Fruit fly (Drosophila melanogaster): ENCODE results near the gene CG11630.

The CG11630 gene

DNA sequence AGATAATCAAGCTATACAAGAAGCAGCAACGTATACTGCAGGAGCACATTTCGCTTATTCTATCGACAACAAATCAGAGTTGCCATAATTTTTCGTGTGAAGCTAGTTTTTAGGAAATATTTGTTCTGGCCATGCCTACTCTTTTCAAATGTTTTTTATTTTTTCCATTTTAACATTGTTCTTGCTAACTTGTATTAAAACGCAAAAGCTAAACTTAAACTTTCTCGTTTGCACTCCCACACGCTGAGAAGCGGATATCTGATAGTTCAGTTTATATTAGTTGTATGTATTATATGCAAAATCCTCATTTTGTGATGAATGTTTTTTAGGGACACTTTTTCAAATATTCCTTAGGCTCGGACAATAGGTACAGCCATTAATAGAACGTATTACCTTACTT lies at the start of gene CG11630:
TSS of gene CG11630 (minus strand) at position 101 of the 400 bp plus-strand sequence.
- TF ChIP-seq CG4496 (GFP tag; IDR thresholded peaks at IDR 0.05) (no peak), CG32121 (GFP tag; IDR thresholded peaks at IDR 0.05) (no peak), rn (GFP tag; IDR thresholded peaks at IDR 0.05) (no peak), EcR (GFP tag; optimal IDR thresholded peaks at IDR 0.05) (no peak), CG10348 (GFP tag; IDR thresholded peaks at IDR 0.05) (no peak), CG13204 (GFP tag; optimal IDR thresholded peaks at IDR 0.05) (no peak), gl (tag; optimal IDR thresholded peaks at IDR 0.05) (no peak), CG8159 (tag; optimal IDR thresholded peaks at IDR 0.05) (no peak), CG9948 (tag; optimal IDR thresholded peaks at IDR 0.05) (no peak), CG14655 (GFP tag; optimal IDR thresholded peaks at IDR 0.05) (no peak)

DNA sequence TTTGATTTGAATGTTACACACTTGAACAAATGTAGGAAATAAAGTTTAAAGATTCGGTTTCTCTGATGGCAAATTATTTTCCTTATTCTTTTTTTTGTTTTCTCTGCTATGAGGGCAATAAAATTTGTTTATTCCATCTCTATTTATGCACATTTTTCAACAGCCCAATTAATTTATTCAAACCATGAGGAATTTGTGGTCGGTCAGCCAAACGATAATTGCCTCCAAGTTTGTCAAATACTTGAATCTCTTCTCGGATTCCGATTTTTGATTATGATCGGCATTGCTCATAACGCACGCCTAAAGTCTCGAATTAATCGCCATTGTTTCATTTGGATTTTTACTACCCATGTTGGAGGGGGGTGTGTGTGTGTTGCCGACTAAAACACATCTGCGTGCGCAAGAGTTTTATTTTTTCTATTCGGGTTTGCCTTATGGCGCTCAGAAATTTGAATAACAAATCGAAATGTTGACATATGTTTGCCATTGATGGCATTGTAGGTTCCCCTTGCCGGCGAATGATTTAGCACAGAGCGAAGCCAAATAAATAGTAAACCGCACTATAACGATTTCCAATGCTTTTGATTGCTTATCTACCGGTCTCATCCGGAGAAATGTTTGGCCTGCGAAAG lies 48.5 kb upstream of the CG11630 start:
- TF ChIP-seq Ets98B (GFP tag; IDR thresholded peaks at IDR 0.05) (no peak), Snoo (tag; optimal IDR thresholded peaks at IDR 0.05) (no peak), CG17806 (tag; optimal IDR thresholded peaks at IDR 0.05) (no peak), CG12605 (GFP tag; IDR thresholded peaks at IDR 0.05) (no peak)

DNA sequence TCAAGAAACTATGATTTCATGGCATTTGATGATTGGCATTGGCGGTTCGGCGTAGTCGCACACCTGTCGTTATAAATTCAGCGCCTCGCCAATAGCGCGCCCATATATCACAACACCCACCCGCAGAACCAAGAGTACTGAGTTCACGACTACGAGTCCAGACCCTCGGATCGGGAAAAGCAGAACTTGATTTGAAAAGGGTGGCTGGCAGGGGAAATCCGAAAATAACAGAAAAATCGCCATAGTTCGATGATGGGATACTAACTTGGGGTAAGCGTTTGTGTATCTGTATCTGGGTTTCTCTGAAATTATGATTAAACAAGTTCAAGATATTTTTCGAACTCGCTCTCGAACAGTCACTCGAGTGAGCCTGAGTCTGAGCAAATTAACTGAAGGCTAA lies 46.5 kb upstream of the CG11630 start:
- TF ChIP-seq rn (GFP tag; IDR thresholded peaks at IDR 0.05), result no peak
- no peak for TF ChIP-seq CG15710 (tag; optimal IDR thresholded peaks at IDR 0.05)
- TF ChIP-seq CG9948 (tag; optimal IDR thresholded peaks at IDR 0.05), result no peak
- no peak for TF ChIP-seq fd96Ca (GFP tag; IDR thresholded peaks at IDR 0.05)
- no peak for TF ChIP-seq CG4496 (GFP tag; IDR thresholded peaks at IDR 0.05)
- TF ChIP-seq EcR (GFP tag; optimal IDR thresholded peaks at IDR 0.05), result no peak
- no peak for TF ChIP-seq D1 (tag; optimal IDR thresholded peaks at IDR 0.05)
- no peak for TF ChIP-seq Ets98B (GFP tag; IDR thresholded peaks at IDR 0.05)
- no peak for TF ChIP-seq CG34367 (tag; optimal IDR thresholded peaks at IDR 0.05)
- no peak for TF ChIP-seq Pif1A (GFP tag; optimal IDR thresholded peaks at IDR 0.05)
- TF ChIP-seq CG13204 (GFP tag; optimal IDR thresholded peaks at IDR 0.05), result no peak
- no peak for TF ChIP-seq Pif1B (GFP tag; optimal IDR thresholded peaks at IDR 0.05)
- no peak for TF ChIP-seq CG17806 (tag; optimal IDR thresholded peaks at IDR 0.05)
- no peak for TF ChIP-seq Snoo (tag; optimal IDR thresholded peaks at IDR 0.05)
- no peak for TF ChIP-seq CG8159 (tag; optimal IDR thresholded peaks at IDR 0.05)
- TF ChIP-seq gl (tag; optimal IDR thresholded peaks at IDR 0.05), result no peak
- no peak for TF ChIP-seq CG14655 (GFP tag; optimal IDR thresholded peaks at IDR 0.05)
- TF ChIP-seq CG32121 (GFP tag; IDR thresholded peaks at IDR 0.05), result no peak

DNA sequence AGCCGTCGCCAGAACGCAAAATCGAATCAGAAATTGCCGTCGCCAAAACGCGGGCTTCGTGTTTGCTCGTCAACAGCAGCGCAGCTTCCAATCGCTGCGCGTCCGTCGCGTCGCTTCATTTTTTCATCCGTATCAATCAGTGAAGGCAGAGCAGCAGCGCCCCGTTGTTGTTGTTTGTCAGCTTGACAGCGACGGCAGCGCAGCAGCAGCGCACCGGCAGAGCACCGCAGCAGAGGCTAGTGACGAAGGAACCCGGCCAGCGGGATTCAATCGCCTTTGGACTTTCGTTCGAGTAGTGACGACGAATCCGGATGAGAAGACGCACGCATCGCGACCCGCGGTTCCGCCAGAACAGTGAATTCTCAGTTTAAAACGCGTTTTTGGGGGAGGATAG lies 44.9 kb upstream of the CG11630 start:
- TF ChIP-seq Snoo (tag; optimal IDR thresholded peaks at IDR 0.05), result no peak
- no peak for TF ChIP-seq CG15710 (tag; optimal IDR thresholded peaks at IDR 0.05)
- no peak for TF ChIP-seq CG8301 (tag; optimal IDR thresholded peaks at IDR 0.05)
- no peak for TF ChIP-seq CG4496 (GFP tag; IDR thresholded peaks at IDR 0.05)
- TF ChIP-seq CG8159 (tag; optimal IDR thresholded peaks at IDR 0.05), result no peak
- TF ChIP-seq CG12605 (GFP tag; IDR thresholded peaks at IDR 0.05), result no peak
- peak; percentile 22 for TF ChIP-seq CG13204 (GFP tag; optimal IDR thresholded peaks at IDR 0.05)
- no peak for TF ChIP-seq CG34367 (tag; optimal IDR thresholded peaks at IDR 0.05)

DNA sequence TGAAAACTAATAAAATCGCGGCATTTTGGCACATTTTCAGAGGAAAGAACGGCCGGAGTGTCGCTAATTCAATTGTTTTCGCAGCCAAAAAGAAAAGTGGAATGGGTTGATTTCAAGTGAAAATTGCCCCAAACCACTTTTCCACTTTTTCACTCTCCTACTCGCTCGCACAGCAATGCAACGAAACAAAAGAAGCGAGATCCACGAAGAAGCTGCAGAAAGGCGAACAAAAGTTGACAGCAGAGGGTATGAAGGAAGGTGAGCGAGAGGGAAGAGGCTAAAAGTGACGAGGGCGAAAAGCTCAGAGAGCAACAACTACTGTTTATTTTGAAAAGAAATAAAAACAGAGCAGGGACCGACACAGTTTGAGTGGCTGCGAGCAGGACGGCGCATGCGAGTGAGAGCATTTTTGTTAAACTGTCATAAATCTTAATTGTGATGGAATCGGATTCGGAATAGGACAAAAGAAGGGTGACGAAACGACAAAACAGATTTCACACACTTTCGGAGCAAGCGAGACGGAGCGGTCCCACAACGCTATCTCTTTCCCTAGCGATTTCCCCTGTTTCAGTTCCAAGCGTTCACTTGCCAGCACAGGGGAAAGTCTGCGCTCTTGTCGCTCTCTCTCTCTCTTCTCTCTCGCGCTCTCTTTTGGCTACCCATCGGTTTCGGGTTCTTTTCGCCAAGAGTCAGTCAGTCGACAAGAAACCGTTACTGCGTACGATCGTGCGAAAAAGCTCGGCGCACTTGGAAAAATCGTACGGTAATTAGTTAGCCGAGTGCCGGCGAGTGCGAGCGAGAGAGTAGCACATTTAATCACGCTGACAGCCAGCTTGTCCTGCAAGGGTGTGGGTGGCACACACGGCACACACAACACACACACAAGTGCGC lies 44.3 kb upstream of the CG11630 start, which contains the start of gene tsh:
TSS of gene tsh (plus strand) at position 694 of the 891 bp plus-strand sequence.
- TF ChIP-seq CG32121 (GFP tag; IDR thresholded peaks at IDR 0.05) (peak; percentile 5; the same call in 1 of the 2 replicates), D1 (tag; optimal IDR thresholded peaks at IDR 0.05) (no peak), CG12605 (GFP tag; IDR thresholded peaks at IDR 0.05) (no peak), gl (tag; optimal IDR thresholded peaks at IDR 0.05) (no peak), CG17806 (tag; optimal IDR thresholded peaks at IDR 0.05) (no peak), CG34367 (tag; optimal IDR thresholded peaks at IDR 0.05) (no peak), Snoo (tag; optimal IDR thresholded peaks at IDR 0.05) (no peak), CG15710 (tag; optimal IDR thresholded peaks at IDR 0.05) (no peak), fd96Ca (GFP tag; IDR thresholded peaks at IDR 0.05) (no peak), CG8301 (tag; optimal IDR thresholded peaks at IDR 0.05) (no peak), CG14655 (GFP tag; optimal IDR thresholded peaks at IDR 0.05) (no peak), Pif1A (GFP tag; optimal IDR thresholded peaks at IDR 0.05) (no peak), CG9948 (tag; optimal IDR thresholded peaks at IDR 0.05) (no peak), CG4496 (GFP tag; IDR thresholded peaks at IDR 0.05) (peak; percentile 58; the same call in 1 of the 3 replicates), Pif1B (GFP tag; optimal IDR thresholded peaks at IDR 0.05) (no peak), CG10348 (GFP tag; IDR thresholded peaks at IDR 0.05) (no peak), CG13204 (GFP tag; optimal IDR thresholded peaks at IDR 0.05) (no peak), rn (GFP tag; IDR thresholded peaks at IDR 0.05) (no peak)

DNA sequence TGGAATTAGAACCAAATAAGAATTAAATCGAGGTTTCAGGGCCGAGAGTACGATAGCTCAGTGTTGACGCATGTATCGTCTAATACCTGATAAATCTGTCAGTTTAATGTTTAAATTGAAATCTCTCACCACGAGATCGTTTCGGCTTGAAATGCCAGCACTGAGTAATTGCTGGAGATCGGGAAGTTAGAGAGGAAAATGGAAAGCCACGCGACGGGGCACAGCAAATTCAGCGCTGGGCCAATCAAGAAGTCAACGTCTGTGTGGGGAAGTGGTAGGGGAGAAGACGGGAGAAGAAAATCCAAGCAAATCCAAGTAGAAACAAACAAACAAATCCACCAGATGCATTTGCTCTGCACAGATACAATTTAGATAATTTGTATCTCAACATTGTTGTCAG lies 35.5 kb upstream of the CG11630 start:
- TF ChIP-seq D1 (tag; optimal IDR thresholded peaks at IDR 0.05) (no peak), CG14655 (GFP tag; optimal IDR thresholded peaks at IDR 0.05) (no peak), Ets98B (GFP tag; IDR thresholded peaks at IDR 0.05) (no peak), CG15710 (tag; optimal IDR thresholded peaks at IDR 0.05) (no peak), CG34367 (tag; optimal IDR thresholded peaks at IDR 0.05) (no peak), Pif1B (GFP tag; optimal IDR thresholded peaks at IDR 0.05) (no peak), CG8159 (tag; optimal IDR thresholded peaks at IDR 0.05) (no peak), CG4496 (GFP tag; IDR thresholded peaks at IDR 0.05) (no peak), CG17806 (tag; optimal IDR thresholded peaks at IDR 0.05) (no peak), CG13204 (GFP tag; optimal IDR thresholded peaks at IDR 0.05) (no peak), CG8301 (tag; optimal IDR thresholded peaks at IDR 0.05) (no peak), CG32121 (GFP tag; IDR thresholded peaks at IDR 0.05) (no peak), CG12605 (GFP tag; IDR thresholded peaks at IDR 0.05) (no peak), CG10348 (GFP tag; IDR thresholded peaks at IDR 0.05) (no peak), Snoo (tag; optimal IDR thresholded peaks at IDR 0.05) (no peak), CG9948 (tag; optimal IDR thresholded peaks at IDR 0.05) (no peak), fd96Ca (GFP tag; IDR thresholded peaks at IDR 0.05) (no peak), rn (GFP tag; IDR thresholded peaks at IDR 0.05) (no peak), gl (tag; optimal IDR thresholded peaks at IDR 0.05) (no peak), EcR (GFP tag; optimal IDR thresholded peaks at IDR 0.05) (no peak)
